Worm (Caenorhabditis elegans) whole organism, L2 larva: ENCODE results near the gene C49G7.10.
A peak's percentile ranks its signal among the peaks of the same experiment; 100 is the strongest.

Experiments
- C34F6.9 ChIP-seq: fragments of 150-350 bp; optimal IDR thresholded peaks from 2 replicates; lab custom pipeline; 2014; ENCODE audit warnings: missing biosample characterization, missing genetic modification characterization
- F13H6.1 ChIP-seq: sonication (generic microtip); optimal IDR thresholded peaks from 2 replicates; lab custom pipeline; 2016; ENCODE audit warnings: missing genetic modification characterization, missing compliant biosample characterization
- R02D3.7 ChIP-seq: fragments of 150-350 bp; optimal IDR thresholded peaks from 2 replicates; lab custom pipeline; 2014; ENCODE audit warnings: missing biosample characterization, missing genetic modification characterization
- Y55F3AM.14 ChIP-seq: fragments of 200-800 bp; sonication (Bioruptor generic); optimal IDR thresholded peaks from 2 replicates; lab custom pipeline; 2018; ENCODE audit warnings: mild to moderate bottlenecking, missing genetic modification characterization, missing compliant biosample characterization
- ZK546.5 ChIP-seq: sonication (generic microtip); optimal IDR thresholded peaks from 2 replicates; lab custom pipeline; 2017; ENCODE audit warnings: missing biosample characterization, missing genetic modification characterization
- aly-2 ChIP-seq: fragments of 150-350 bp; optimal IDR thresholded peaks from 2 replicates; lab custom pipeline; 2014; ENCODE audit warnings: missing biosample characterization, missing genetic modification characterization
- ama-1 ChIP-seq: fragments of 150-350 bp; optimal IDR thresholded peaks from 2 replicates; lab custom pipeline; 2018; ENCODE audit warnings: inconsistent platforms
- ceh-82 ChIP-seq: fragments of 150-350 bp; optimal IDR thresholded peaks from 2 replicates; lab custom pipeline; 2014; ENCODE audit warnings: missing biosample characterization, missing genetic modification characterization
- dmd-4 ChIP-seq: sonication (generic microtip); optimal IDR thresholded peaks from 2 replicates; lab custom pipeline; 2017; ENCODE audit warnings: missing biosample characterization, missing genetic modification characterization
- egl-27 ChIP-seq: sonication (generic microtip); optimal IDR thresholded peaks from 3 replicates; lab custom pipeline; 2017; ENCODE audit warnings: missing biosample characterization, missing genetic modification reagents, missing genetic modification characterization
- elt-1 ChIP-seq: fragments of 150-350 bp; optimal IDR thresholded peaks from 2 replicates; lab custom pipeline; 2014; ENCODE audit warnings: missing biosample characterization, missing genetic modification characterization
- elt-3 ChIP-seq: sonication (generic microtip); optimal IDR thresholded peaks from 2 replicates; lab custom pipeline; 2017; ENCODE audit warnings: missing biosample characterization, missing genetic modification characterization
- fos-1 ChIP-seq: fragments of 150-350 bp; optimal IDR thresholded peaks from 2 replicates; lab custom pipeline; 2014; ENCODE audit warnings: missing biosample characterization, missing genetic modification characterization
- gmeb-1 ChIP-seq: fragments of 150-350 bp; optimal IDR thresholded peaks from 2 replicates; lab custom pipeline; 2014; ENCODE audit warnings: missing biosample characterization, missing genetic modification characterization
- lin-11 ChIP-seq: fragments of 150-350 bp; sonication (generic microtip); optimal IDR thresholded peaks from 2 replicates; lab custom pipeline; 2014; ENCODE audit warnings: missing biosample characterization, missing genetic modification characterization, inconsistent platforms, mixed read lengths
- lin-13 ChIP-seq: fragments of 150-350 bp; optimal IDR thresholded peaks from 2 replicates; lab custom pipeline; 2014; ENCODE audit warnings: missing biosample characterization, missing genetic modification reagents, missing genetic modification characterization
- lsy-2 ChIP-seq, 2 experiments: fragments of 150-350 bp in 1 of 2; sonication (generic microtip) in 1 of 2; optimal IDR thresholded peaks; 2 replicates each; lab custom pipeline; 2014 to 2017; ENCODE audit warnings: missing biosample characterization in 2 of 2, missing genetic modification characterization in 2 of 2
- mab-5 ChIP-seq: fragments of 150-350 bp; optimal IDR thresholded peaks from 2 replicates; lab custom pipeline; 2014; ENCODE audit warnings: missing biosample characterization, missing genetic modification characterization
- mbf-1 ChIP-seq: sonication (generic microtip); optimal IDR thresholded peaks from 2 replicates; lab custom pipeline; 2017; ENCODE audit warnings: missing biosample characterization, missing genetic modification characterization
- mdl-1 ChIP-seq, 2 experiments: fragments of 150-350 bp in 1 of 2; sonication (generic microtip) in 1 of 2; optimal IDR thresholded peaks; 2 replicates each; lab custom pipeline; 2017; ENCODE audit warnings: missing biosample characterization in 2 of 2, missing genetic modification characterization in 2 of 2
- nhr-11 ChIP-seq: fragments of 150-350 bp; optimal IDR thresholded peaks from 2 replicates; lab custom pipeline; 2014; ENCODE audit warnings: missing biosample characterization, missing genetic modification characterization
- nhr-129 ChIP-seq: fragments of 150-350 bp; optimal IDR thresholded peaks from 2 replicates; lab custom pipeline; 2014; ENCODE audit warnings: missing biosample characterization, missing genetic modification characterization
- nhr-25 ChIP-seq: fragments of 150-350 bp; sonication (generic microtip); optimal IDR thresholded peaks from 3 replicates; lab custom pipeline; 2014; ENCODE audit warnings: missing biosample characterization, missing genetic modification characterization
- peb-1 ChIP-seq: fragments of 150-350 bp; optimal IDR thresholded peaks from 2 replicates; lab custom pipeline; 2014; ENCODE audit warnings: missing biosample characterization, missing genetic modification characterization
- sem-4 ChIP-seq: fragments of 150-350 bp; optimal IDR thresholded peaks from 2 replicates; lab custom pipeline; 2014; ENCODE audit warnings: missing biosample characterization, missing genetic modification reagents, missing genetic modification characterization
- skn-1 ChIP-seq: sonication (generic microtip); optimal IDR thresholded peaks from 2 replicates; lab custom pipeline; 2017; ENCODE audit warnings: missing biosample characterization, missing genetic modification characterization
- sma-3 ChIP-seq: sonication (generic microtip); optimal IDR thresholded peaks from 2 replicates; lab custom pipeline; 2016; ENCODE audit warnings: missing genetic modification reagents, missing genetic modification characterization, missing compliant biosample characterization
- sma-9 ChIP-seq, 2 experiments: fragments of 150-350 bp in 1 of 2; sonication (generic microtip) in 1 of 2; optimal IDR thresholded peaks; 2 replicates each; lab custom pipeline; 2014 to 2016; ENCODE audit warnings: missing genetic modification characterization in 2 of 2, mild to moderate bottlenecking in 1 of 2, missing biosample characterization in 1 of 2, missing compliant biosample characterization in 1 of 2, missing genetic modification reagents in 1 of 2, moderate library complexity in 1 of 2
- snpc-4 ChIP-seq: fragments of 150-350 bp; optimal IDR thresholded peaks from 2 replicates; lab custom pipeline; 2014; ENCODE audit warnings: missing biosample characterization, missing genetic modification characterization
- unc-39 ChIP-seq: fragments of 150-350 bp; optimal IDR thresholded peaks from 2 replicates; lab custom pipeline; 2014; ENCODE audit warnings: missing biosample characterization, missing genetic modification characterization
- unc-55 ChIP-seq: fragments of 150-350 bp; sonication (generic microtip); optimal IDR thresholded peaks from 3 replicates; lab custom pipeline; 2014; ENCODE audit warnings: missing biosample characterization, missing genetic modification reagents, missing genetic modification characterization
- unc-62 ChIP-seq: fragments of 150-350 bp; optimal IDR thresholded peaks from 2 replicates; lab custom pipeline; 2014; ENCODE audit warnings: missing biosample characterization, missing genetic modification reagents, missing genetic modification characterization
- ztf-1 ChIP-seq: fragments of 200-800 bp; sonication (Bioruptor generic); conservative IDR thresholded peaks from 2 replicates; pipeline ENCODE4 v1.3.6; 2022; ENCODE audit warnings: missing genetic modification characterization, missing compliant biosample characterization

The C49G7.10 gene

DNA sequence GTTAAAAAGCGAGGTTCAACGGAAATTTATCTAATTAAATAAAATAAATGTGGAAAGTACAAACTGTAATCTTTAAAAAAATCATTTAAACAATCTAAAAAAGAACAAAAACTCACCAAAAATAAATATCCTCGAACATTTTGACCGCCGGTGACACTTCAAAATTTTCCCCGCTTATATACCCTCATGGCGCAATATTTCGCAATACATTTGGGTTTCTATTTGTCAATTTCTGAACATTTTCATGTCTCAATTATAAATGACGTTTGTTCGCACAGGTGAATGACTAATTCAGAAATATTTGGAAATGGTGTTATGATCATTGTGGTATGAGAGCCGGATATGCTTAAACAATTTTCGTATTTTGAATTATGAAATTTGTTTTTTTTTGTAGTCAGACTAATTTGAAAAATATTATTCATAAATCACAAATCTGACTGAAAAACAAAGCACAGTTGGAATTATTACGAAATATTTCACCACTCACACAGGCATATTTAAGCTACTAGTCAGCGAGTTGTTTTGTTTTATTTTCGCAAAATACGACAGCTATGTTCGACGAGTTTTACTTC, at the start of gene C49G7.10, which contains the start of gene irg-2:
Gene C49G7.10, minus strand, starts transcription at position 169 of the 572 bp plus-strand sequence.
Gene irg-2, plus strand, starts transcription at position 329 of the 572 bp plus-strand sequence.
- TF ChIP-seq C34F6.9 (tag; lab: Kevin White, UChicago) (peak; percentile 24), sem-4 (tag; lab: Kevin White, UChicago) (no peak), nhr-129 (tag; lab: Kevin White, UChicago) (peak; percentile 100), sma-9 (GFP tag; optimal IDR thresholded peaks at IDR 0.05; lab: Kevin White, UChicago) (no peak), sma-9 (tag; optimal IDR thresholded peaks at IDR 0.05; lab: Kevin White, UChicago) (no peak), fos-1 (tag; lab: Kevin White, UChicago) (peak; percentile 2), unc-55 (GFP tag; lab: Kevin White, UChicago) (peak; percentile 35)
- TF ChIP-seq, all 48 proteins: peak for 4

DNA sequence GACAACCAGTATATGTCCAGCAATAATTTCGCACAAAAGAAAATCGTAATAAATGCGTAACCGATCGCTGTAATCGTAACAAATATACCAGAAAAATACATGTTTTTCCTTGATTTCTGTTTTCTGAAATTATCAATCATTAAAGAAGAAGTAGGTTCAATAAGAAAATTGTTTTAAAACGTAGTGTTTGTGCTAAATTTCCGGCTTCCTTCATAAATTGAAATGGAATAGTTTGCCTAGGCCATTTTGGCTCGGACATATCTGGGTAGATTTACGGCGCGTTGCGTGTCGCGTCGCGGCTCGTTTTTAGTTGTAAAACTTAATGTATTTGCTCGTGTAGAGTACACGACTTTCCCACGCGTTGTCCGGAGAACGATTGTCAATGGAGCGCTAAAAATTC, 41.1 kb upstream of the C49G7.10 start, which contains the start of gene F38H12.5:
Gene F38H12.5, minus strand, starts transcription at position 101 of the 400 bp plus-strand sequence.
- TF ChIP-seq mdl-1 (tag; optimal IDR thresholded peaks at IDR 0.05; lab: Kevin White, UChicago): no peak
- no peak for TF ChIP-seq elt-3 (tag; lab: Kevin White, UChicago)
- no peak for TF ChIP-seq sma-9 (GFP tag; optimal IDR thresholded peaks at IDR 0.05; lab: Kevin White, UChicago)
- no peak for TF ChIP-seq sma-9 (tag; optimal IDR thresholded peaks at IDR 0.05; lab: Kevin White, UChicago)
- no peak for TF ChIP-seq F13H6.1 (tag; lab: Kevin White, UChicago)
- TF ChIP-seq dmd-4 (tag; lab: Kevin White, UChicago): no peak
- no peak for TF ChIP-seq unc-62 (GFP tag; lab: Kevin White, UChicago)
- TF ChIP-seq nhr-129 (tag; lab: Kevin White, UChicago): no peak
- no peak for TF ChIP-seq Y55F3AM.14
- TF ChIP-seq egl-27 (tag; lab: Kevin White, UChicago): no peak
- no peak for TF ChIP-seq gmeb-1
- no peak for TF ChIP-seq R02D3.7
- no peak for TF ChIP-seq mab-5 (tag; lab: Kevin White, UChicago)
- TF ChIP-seq ZK546.5: no peak
- TF ChIP-seq nhr-11 (tag; lab: Kevin White, UChicago): no peak
- no peak for TF ChIP-seq ceh-82 (tag; lab: Kevin White, UChicago)
- TF ChIP-seq mbf-1 (tag; lab: Kevin White, UChicago): no peak
- no peak for TF ChIP-seq unc-55 (GFP tag; lab: Kevin White, UChicago)
- no peak for TF ChIP-seq snpc-4 (tag; lab: Kevin White, UChicago)
- no peak for TF ChIP-seq aly-2 (tag; lab: Kevin White, UChicago)

DNA sequence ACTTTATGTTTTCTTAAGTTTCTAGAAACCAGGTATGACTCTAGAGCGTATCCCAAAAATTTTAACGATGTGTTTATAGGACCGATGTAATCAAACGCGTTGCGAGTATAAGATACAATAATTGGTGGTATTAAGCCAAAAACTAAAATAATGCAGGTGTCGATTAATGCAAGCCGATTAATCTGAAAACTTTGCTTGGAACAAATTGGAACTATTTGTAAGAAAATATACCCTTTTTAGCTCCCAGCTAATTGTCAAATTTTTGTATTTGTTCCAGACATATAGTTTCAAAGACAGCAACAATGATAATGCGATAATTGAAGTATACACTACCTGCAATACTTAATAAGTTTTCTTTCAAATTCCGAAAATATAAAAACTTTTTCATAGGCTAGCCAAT, 39.5 kb upstream of the C49G7.10 start, which contains the start of gene srh-211:
Gene srh-211, minus strand, starts transcription at position 101 of the 400 bp plus-strand sequence.
- TF ChIP-seq lin-11 (tag; lab: Kevin White, UChicago) (no peak), ceh-82 (tag; lab: Kevin White, UChicago) (no peak), peb-1 (tag; lab: Kevin White, UChicago) (no peak), mdl-1 (tag; optimal IDR thresholded peaks at IDR 0.05; lab: Kevin White, UChicago) (no peak), ZK546.5 (no peak), R02D3.7 (no peak), mbf-1 (tag; lab: Kevin White, UChicago) (no peak), elt-1 (tag; lab: Kevin White, UChicago) (no peak), sma-3 (GFP tag; lab: Kevin White, UChicago) (no peak), nhr-25 (tag; lab: Kevin White, UChicago) (no peak), lin-13 (GFP tag; lab: Kevin White, UChicago) (no peak), lsy-2 (tag; optimal IDR thresholded peaks at IDR 0.05; lab: Kevin White, UChicago) (no peak), unc-39 (tag; lab: Kevin White, UChicago) (no peak), C34F6.9 (tag; lab: Kevin White, UChicago) (no peak), ama-1 (lab: Kevin White, UChicago) (no peak), sem-4 (tag; lab: Kevin White, UChicago) (no peak), nhr-129 (tag; lab: Kevin White, UChicago) (no peak)

DNA sequence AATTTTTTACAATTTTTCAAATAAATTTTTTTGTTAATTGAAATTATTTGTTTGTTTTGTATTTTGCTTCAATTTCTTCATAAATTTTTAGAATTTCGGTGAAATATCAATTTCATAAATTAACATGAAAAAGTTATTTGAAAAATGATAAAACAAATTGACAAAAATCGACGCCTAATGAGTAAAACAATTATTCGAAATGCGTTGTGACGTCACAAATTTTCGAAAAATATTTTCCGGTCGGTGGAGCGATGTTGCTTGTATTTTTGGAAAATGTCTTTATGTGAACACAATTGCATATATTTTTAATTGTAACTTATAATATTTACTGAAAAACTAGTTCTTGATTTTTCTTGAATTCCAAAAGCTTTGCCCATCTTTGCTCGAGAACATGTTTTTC, 38.7 kb upstream of the C49G7.10 start:
- TF ChIP-seq fos-1 (tag; lab: Kevin White, UChicago) (no peak), Y55F3AM.14 (no peak), lin-13 (GFP tag; lab: Kevin White, UChicago) (no peak), unc-55 (GFP tag; lab: Kevin White, UChicago) (no peak), skn-1 (tag; lab: Kevin White, UChicago) (no peak), peb-1 (tag; lab: Kevin White, UChicago) (no peak), ztf-1 (GFP tag; lab: Robert Waterston, UW) (no peak), sem-4 (tag; lab: Kevin White, UChicago) (no peak), mbf-1 (tag; lab: Kevin White, UChicago) (no peak), elt-3 (tag; lab: Kevin White, UChicago) (no peak), nhr-25 (tag; lab: Kevin White, UChicago) (no peak), elt-1 (tag; lab: Kevin White, UChicago) (no peak), mab-5 (tag; lab: Kevin White, UChicago) (no peak), gmeb-1 (no peak)
